Worm (Caenorhabditis elegans): Measurements from ENCODE around the gene srt-33.
A peak's percentile ranks its signal among the peaks of the same experiment; 100 is the strongest.
"Not testable (repeated sequence)": the region's sequence is repeated elsewhere in the genome, so short reads cannot be mapped to it uniquely, and the experiment has no call there.

The srt-33 gene

ce11 chrV:14274268-14274667 lies 5.4 kb downstream of the srt-33 start, which contains the start of gene F40G12.7:
TSS of gene F40G12.7 (plus strand) at chrV:14274568.
- TF ChIP-seq fos-1, R02D3.7, ceh-16 (tag; optimal IDR thresholded peaks at IDR 0.05): not testable (repeated sequence)

ce11 chrV:14273019-14273418 lies 6.7 kb downstream of the srt-33 start, which contains the start of gene F40G12.6:
TSS of gene F40G12.6 (minus strand) at chrV:14273119.
- TF ChIP-seq daf-12 (tag; optimal IDR thresholded peaks at IDR 0.05) = no peak
- no peak for TF ChIP-seq ceh-16 (tag; optimal IDR thresholded peaks at IDR 0.05)
- TF ChIP-seq sea-2 (GFP tag; optimal IDR thresholded peaks at IDR 0.05) = no peak

- no peak for TF ChIP-seq nhr-76 (tag; optimal IDR thresholded peaks at IDR 0.05)
- TF ChIP-seq ceh-9 (tag; optimal IDR thresholded peaks at IDR 0.05) = no peak
- TF ChIP-seq pha-4 (tag; optimal IDR thresholded peaks at IDR 0.05) = no peak
- no peak for TF ChIP-seq lin-15B (tag; optimal IDR thresholded peaks at IDR 0.05)
- TF ChIP-seq snpc-4 (tag; optimal IDR thresholded peaks at IDR 0.05) = no peak
- TF ChIP-seq nhr-77 (tag; optimal IDR thresholded peaks at IDR 0.05) = no peak
- TF ChIP-seq eor-1 (tag; optimal IDR thresholded peaks at IDR 0.05) = no peak
- no peak for TF ChIP-seq ceh-16 (tag; optimal IDR thresholded peaks at IDR 0.05)
- no peak for TF ChIP-seq sea-2 (GFP tag; optimal IDR thresholded peaks at IDR 0.05)
- TF ChIP-seq nhr-25 (tag; optimal IDR thresholded peaks at IDR 0.05) = no peak
- TF ChIP-seq aly-2 (tag; optimal IDR thresholded peaks at IDR 0.05) = no peak
- no peak for TF ChIP-seq elt-1 (tag; optimal IDR thresholded peaks at IDR 0.05)
- TF ChIP-seq nhr-67 (tag; optimal IDR thresholded peaks at IDR 0.05) = no peak
- no peak for TF ChIP-seq lsy-12 (tag; optimal IDR thresholded peaks at IDR 0.05)
- no peak for TF ChIP-seq nhr-237 (tag; optimal IDR thresholded peaks at IDR 0.05)
- TF ChIP-seq fkh-2 (tag; optimal IDR thresholded peaks at IDR 0.05) = no peak
- no peak for TF ChIP-seq nhr-43 (tag; optimal IDR thresholded peaks at IDR 0.05; ENCODE audit: poor library complexity, severe bottlenecking)
- no peak for TF ChIP-seq unc-62 (GFP tag; optimal IDR thresholded peaks at IDR 0.05)
- TF ChIP-seq nhr-12 (tag; optimal IDR thresholded peaks at IDR 0.05) = no peak
Measured at ce11 chrV:14270729-14271128, 8.9 kb downstream of the srt-33 start, which contains the start of gene F40G12.5. TSS of gene F40G12.5 (minus strand) at chrV:14270829.

- TF ChIP-seq nhr-23 (tag; optimal IDR thresholded peaks at IDR 0.05) (no peak), egl-5 (tag; optimal IDR thresholded peaks at IDR 0.05) (no peak), lin-15B (tag; optimal IDR thresholded peaks at IDR 0.05) (no peak), mml-1 (tag; optimal IDR thresholded peaks at IDR 0.05) (no peak), ama-1 (optimal IDR thresholded peaks at IDR 0.05) (no peak), elt-1 (tag; optimal IDR thresholded peaks at IDR 0.05) (no peak), egl-27 (tag; optimal IDR thresholded peaks at IDR 0.05) (no peak), jun-1 (tag; optimal IDR thresholded peaks at IDR 0.05) (no peak), nhr-67 (tag; optimal IDR thresholded peaks at IDR 0.05) (no peak), pqm-1 (tag; optimal IDR thresholded peaks at IDR 0.05) (no peak)
Measured at ce11 chrV:14268616-14269015, 11.1 kb downstream of the srt-33 start, which contains the start of gene F40G12.4. TSS of gene F40G12.4 (minus strand) at chrV:14268716.

- TF ChIP-seq egl-5 (tag; optimal IDR thresholded peaks at IDR 0.05) (no peak), snpc-4 (tag; optimal IDR thresholded peaks at IDR 0.05) (peak; percentile 1), nfya-1 (tag; optimal IDR thresholded peaks at IDR 0.05; ENCODE audit: insufficient read depth) (no peak)
Measured at ce11 chrV:14267326-14267942, 12.2 kb downstream of the srt-33 start.

ce11 chrV:14260831-14261230 lies 18.8 kb downstream of the srt-33 start, which contains the start of gene F40G12.2:
TSS of gene F40G12.2 (minus strand) at chrV:14260931.
- TF ChIP-seq elt-2 (tag; optimal IDR thresholded peaks at IDR 0.05) (no peak), fos-1 (tag; optimal IDR thresholded peaks at IDR 0.05) (no peak), ama-1 (optimal IDR thresholded peaks at IDR 0.05) (no peak), ceh-16 (tag; optimal IDR thresholded peaks at IDR 0.05) (no peak), nhr-12 (tag; optimal IDR thresholded peaks at IDR 0.05) (no peak), mml-1 (tag; optimal IDR thresholded peaks at IDR 0.05) (no peak)
